Worm (Caenorhabditis elegans) whole organism, mixed stage, embryonic: ENCODE data around the gene T24D5.4.

Source experiments
- M03D4.4 ChIP-seq: sonication (generic microtip); optimal IDR thresholded peaks from 2 replicates; lab custom pipeline; 2017; ENCODE audit warnings: mild to moderate bottlenecking, missing genetic modification characterization, missing compliant biosample characterization
- bed-3 ChIP-seq: fragments of 200-800 bp; sonication (Bioruptor generic); optimal IDR thresholded peaks from 3 replicates; lab custom pipeline; 2018; ENCODE audit warnings: mild to moderate bottlenecking, missing genetic modification characterization, moderate library complexity, missing compliant biosample characterization
- blmp-1 ChIP-seq: fragments of 150-350 bp; optimal IDR thresholded peaks from 2 replicates; lab custom pipeline; 2014; ENCODE audit warnings: missing biosample characterization, missing genetic modification characterization
- ceh-39 ChIP-seq: fragments of 150-350 bp; optimal IDR thresholded peaks from 2 replicates; lab custom pipeline; 2014; ENCODE audit warnings: missing biosample characterization, missing genetic modification characterization
- ceh-83 ChIP-seq: fragments of 200-800 bp; sonication (Bioruptor generic); optimal IDR thresholded peaks from 2 replicates; lab custom pipeline; 2018; ENCODE audit warnings: mild to moderate bottlenecking, missing genetic modification characterization, missing compliant biosample characterization
- ces-1 ChIP-seq: fragments of 150-350 bp; optimal IDR thresholded peaks from 2 replicates; lab custom pipeline; 2014; ENCODE audit warnings: missing biosample characterization, missing genetic modification reagents, missing genetic modification characterization
- cnd-1 ChIP-seq: fragments of 200-800 bp; sonication (Bioruptor generic); optimal IDR thresholded peaks from 2 replicates; lab custom pipeline; 2018; ENCODE audit warnings: mild to moderate bottlenecking, missing genetic modification characterization, missing compliant biosample characterization
- drap-1 ChIP-seq: fragments of 200-800 bp; sonication (Bioruptor generic); optimal IDR thresholded peaks from 3 replicates; lab custom pipeline; 2018; ENCODE audit warnings: mild to moderate bottlenecking, missing genetic modification characterization, missing compliant biosample characterization
- flh-1 ChIP-seq: fragments of 200-800 bp; sonication (Bioruptor generic); optimal IDR thresholded peaks from 2 replicates; lab custom pipeline; 2018; ENCODE audit warnings: mild to moderate bottlenecking, missing genetic modification characterization, moderate library complexity, missing compliant biosample characterization
- ham-2 ChIP-seq: fragments of 200-800 bp; sonication (Bioruptor generic); optimal IDR thresholded peaks from 2 replicates; lab custom pipeline; 2018; ENCODE audit warnings: mild to moderate bottlenecking, missing genetic modification characterization, missing compliant biosample characterization
- hlh-1 ChIP-seq: fragments of 150-350 bp; optimal IDR thresholded peaks from 2 replicates; lab custom pipeline; 2014; ENCODE audit warnings: missing biosample characterization, missing genetic modification reagents, missing genetic modification characterization
- lin-32 ChIP-seq: fragments of 200-800 bp; sonication (Bioruptor generic); optimal IDR thresholded peaks from 2 replicates; lab custom pipeline; 2018; ENCODE audit warnings: mild to moderate bottlenecking, missing genetic modification characterization, missing compliant biosample characterization
- lsy-2 ChIP-seq: fragments of 150-350 bp; optimal IDR thresholded peaks from 2 replicates; lab custom pipeline; 2014; ENCODE audit warnings: missing biosample characterization, missing genetic modification characterization
- mab-5 ChIP-seq: fragments of 150-350 bp; optimal IDR thresholded peaks from 2 replicates; lab custom pipeline; 2014; ENCODE audit warnings: missing biosample characterization, missing genetic modification characterization
- mep-1 ChIP-seq: fragments of 150-350 bp; optimal IDR thresholded peaks from 2 replicates; lab custom pipeline; 2017; ENCODE audit warnings: missing biosample characterization, missing genetic modification reagents, missing genetic modification characterization, inconsistent platforms
- mls-2 ChIP-seq: sonication (generic microtip); optimal IDR thresholded peaks from 2 replicates; lab custom pipeline; 2016; ENCODE audit warnings: mild to moderate bottlenecking, missing genetic modification characterization, moderate library complexity, missing compliant biosample characterization
- nhr-12 ChIP-seq: fragments of 150-350 bp; optimal IDR thresholded peaks from 2 replicates; lab custom pipeline; 2014; ENCODE audit warnings: missing biosample characterization, missing genetic modification characterization
- nhr-2 ChIP-seq: fragments of 150-350 bp; optimal IDR thresholded peaks from 2 replicates; lab custom pipeline; 2014; ENCODE audit warnings: missing biosample characterization, missing genetic modification characterization
- nhr-28 ChIP-seq: fragments of 150-350 bp; optimal IDR thresholded peaks from 2 replicates; lab custom pipeline; 2014; ENCODE audit warnings: missing biosample characterization, missing genetic modification characterization
- nhr-76 ChIP-seq: sonication (generic microtip); optimal IDR thresholded peaks from 2 replicates; lab custom pipeline; 2017; ENCODE audit warnings: missing biosample characterization, missing genetic modification characterization
- pha-4 ChIP-seq: fragments of 150-350 bp; optimal IDR thresholded peaks from 2 replicates; lab custom pipeline; 2018; ENCODE audit warnings: missing biosample characterization, missing genetic modification reagents, missing genetic modification characterization
- sem-2 ChIP-seq: fragments of 200-800 bp; sonication (Bioruptor generic); optimal IDR thresholded peaks from 2 replicates; lab custom pipeline; 2018; ENCODE audit warnings: mild to moderate bottlenecking, missing genetic modification characterization, missing compliant biosample characterization
- snpc-4 ChIP-seq: fragments of 150-350 bp; optimal IDR thresholded peaks from 2 replicates; lab custom pipeline; 2014; ENCODE audit warnings: missing biosample characterization, missing genetic modification characterization
- tbx-8 ChIP-seq: fragments of 200-800 bp; sonication (Bioruptor generic); optimal IDR thresholded peaks from 2 replicates; lab custom pipeline; 2018; ENCODE audit warnings: mild to moderate bottlenecking, missing genetic modification characterization, moderate library complexity, missing compliant biosample characterization
- unc-120 ChIP-seq: sonication (generic microtip); optimal IDR thresholded peaks from 2 replicates; lab custom pipeline; 2017; ENCODE audit warnings: missing genetic modification characterization, missing compliant biosample characterization; ENCODE audit not compliant: poor library complexity, severe bottlenecking
- unc-62 ChIP-seq: fragments of 150-350 bp; optimal IDR thresholded peaks from 2 replicates; lab custom pipeline; 2014; ENCODE audit warnings: missing biosample characterization, missing genetic modification reagents, missing genetic modification characterization
- ztf-11 ChIP-seq: fragments of 150-350 bp; optimal IDR thresholded peaks from 2 replicates; lab custom pipeline; 2014; ENCODE audit warnings: missing biosample characterization, missing genetic modification characterization

Gene T24D5.4

DNA sequence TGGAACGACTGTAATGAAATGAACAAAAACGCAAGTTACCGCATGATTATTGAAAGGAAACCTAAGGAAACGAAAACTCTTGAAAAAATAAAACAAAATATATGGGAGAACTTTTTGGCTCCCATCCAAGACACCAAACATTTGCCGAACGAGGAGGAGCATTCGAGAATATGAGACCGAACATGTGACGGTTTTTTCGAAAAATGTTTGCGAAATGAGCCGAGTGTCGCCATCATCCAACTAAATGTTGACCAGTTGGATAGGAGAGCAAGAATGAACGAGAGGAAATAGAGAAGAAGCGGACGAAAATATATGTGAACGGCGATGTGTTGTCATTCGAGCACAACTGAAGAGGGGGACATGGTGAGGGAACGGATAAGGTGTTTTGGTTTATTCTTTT lies 33.0 kb downstream of the T24D5.4 start:
- no peak for TF ChIP-seq tbx-8 (GFP tag; lab: Kevin White, UChicago)
- no peak for TF ChIP-seq ceh-83 (GFP tag; lab: Kevin White, UChicago)
- TF ChIP-seq ces-1 (GFP tag; lab: Kevin White, UChicago): no peak
- TF ChIP-seq nhr-28: no peak
- no peak for TF ChIP-seq ham-2
- TF ChIP-seq mep-1 (tag; lab: Kevin White, UChicago): no peak
- TF ChIP-seq drap-1: no peak
- TF ChIP-seq sem-2: no peak
- TF ChIP-seq mab-5 (tag; lab: Kevin White, UChicago): no peak
- TF ChIP-seq nhr-2 (tag; lab: Kevin White, UChicago): no peak
- TF ChIP-seq, all 35 proteins: peak for 0

ce11 chrX:12630556-12630955 lies 33.6 kb downstream of the T24D5.4 start:
- TF ChIP-seq snpc-4 (tag; lab: Kevin White, UChicago) (no peak), mls-2 (tag; lab: Kevin White, UChicago) (no peak), ham-2 (no peak), M03D4.4 (tag; lab: Kevin White, UChicago) (no peak), ztf-11 (tag; lab: Kevin White, UChicago) (no peak), unc-62 (GFP tag; lab: Kevin White, UChicago) (no peak), flh-1 (GFP tag; lab: Kevin White, UChicago) (no peak)

DNA sequence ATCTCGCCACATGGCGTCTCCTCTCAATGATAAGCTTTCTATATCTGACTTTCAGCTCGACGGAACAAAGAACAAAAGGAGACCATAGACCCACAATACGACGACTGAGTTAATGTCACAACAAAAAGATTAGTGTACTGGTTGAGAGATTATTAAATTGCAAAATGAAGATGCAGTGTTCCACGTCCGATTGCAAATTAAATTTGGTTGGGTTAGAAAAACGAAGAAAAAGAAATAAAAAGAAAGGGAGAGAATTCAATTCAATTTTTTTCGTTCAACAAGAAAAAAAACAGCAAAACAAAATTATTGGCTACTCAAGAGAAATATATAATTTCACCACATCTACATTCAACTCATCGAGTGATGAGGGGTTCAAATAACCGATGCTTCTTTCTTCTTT lies 34.5 kb downstream of the T24D5.4 start:
- TF ChIP-seq unc-120 (tag; lab: Kevin White, UChicago) (no peak), ces-1 (GFP tag; lab: Kevin White, UChicago) (peak; percentile 54)

DNA sequence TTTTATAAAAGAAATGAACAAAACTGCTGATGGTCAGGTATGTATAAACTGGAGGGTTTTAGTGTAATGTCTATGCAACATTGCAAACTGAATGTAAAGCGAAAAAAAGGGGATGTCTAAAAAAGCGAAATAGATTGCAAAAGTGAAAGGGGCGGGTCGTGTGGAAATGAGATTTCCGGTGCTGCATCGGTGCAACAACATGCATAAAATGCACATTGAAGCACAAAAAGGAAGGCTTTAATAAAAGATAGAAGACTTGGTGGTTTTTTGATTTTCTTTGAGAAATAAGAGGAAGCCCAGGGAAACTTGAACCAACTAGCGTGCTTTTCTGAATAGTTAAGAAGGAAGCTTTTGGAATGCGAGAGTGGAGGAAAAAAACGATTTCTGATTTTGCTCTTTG lies 35.7 kb downstream of the T24D5.4 start:
- TF ChIP-seq lin-32 (GFP tag; lab: Kevin White, UChicago) (no peak), tbx-8 (GFP tag; lab: Kevin White, UChicago) (no peak), ces-1 (GFP tag; lab: Kevin White, UChicago) (peak; percentile 63)

DNA sequence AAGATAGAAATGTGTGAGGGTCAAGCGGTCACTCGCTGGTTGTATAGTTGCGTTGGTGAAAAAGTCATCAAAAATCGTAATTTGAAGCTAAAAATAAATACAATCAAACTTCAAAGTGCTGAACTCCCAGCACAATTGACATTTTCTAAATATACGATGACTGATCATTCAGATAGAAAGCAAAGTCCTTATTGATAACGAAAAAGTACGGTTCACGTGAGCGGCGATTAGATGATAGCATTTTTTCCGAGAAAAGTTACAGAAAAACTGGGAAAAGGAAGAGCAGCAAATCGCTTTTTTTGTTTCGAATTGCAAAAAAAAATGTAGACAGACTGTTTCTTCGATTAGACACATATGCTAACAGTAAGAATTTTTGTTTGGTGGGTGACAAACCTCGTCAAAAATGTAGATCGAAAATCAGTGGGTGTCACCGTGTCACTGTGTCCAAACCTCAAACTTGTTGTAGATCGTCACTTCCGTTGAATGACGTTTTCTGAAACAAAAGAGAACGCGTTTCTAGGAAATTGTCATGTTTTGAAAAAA lies 37.0 kb downstream of the T24D5.4 start, which contains the start of gene ivns-1:
TSS of gene ivns-1 (minus strand) at position 493 of the 543 bp plus-strand sequence.
- no peak for TF ChIP-seq ham-2

- TF ChIP-seq pha-4 (tag; lab: Kevin White, UChicago) (peak; percentile 63), unc-62 (GFP tag; lab: Kevin White, UChicago) (peak; percentile 8), ces-1 (GFP tag; lab: Kevin White, UChicago) (peak; percentile 18), cnd-1 (tag; lab: Kevin White, UChicago) (peak; percentile 2), M03D4.4 (tag; lab: Kevin White, UChicago) (no peak), ceh-39 (tag; lab: Kevin White, UChicago) (peak; percentile 14), nhr-28 (no peak), mep-1 (tag; lab: Kevin White, UChicago) (peak; percentile 57)
These were observed 38.0 kb downstream of the T24D5.4 start for ce11 chrX:12635010-12635409.

- TF ChIP-seq flh-1 (GFP tag; lab: Kevin White, UChicago) (no peak), pha-4 (tag; lab: Kevin White, UChicago) (no peak), snpc-4 (tag; lab: Kevin White, UChicago) (no peak)
These were observed 39.3 kb downstream of the T24D5.4 start for ce11 chrX:12636242-12636641.

- TF ChIP-seq nhr-2 (tag; lab: Kevin White, UChicago) (no peak), drap-1 (no peak), lsy-2 (no peak), unc-62 (GFP tag; lab: Kevin White, UChicago) (no peak), flh-1 (GFP tag; lab: Kevin White, UChicago) (no peak), ces-1 (GFP tag; lab: Kevin White, UChicago) (no peak), cnd-1 (tag; lab: Kevin White, UChicago) (no peak), nhr-12 (tag; lab: Kevin White, UChicago) (no peak), bed-3 (GFP tag; lab: Kevin White, UChicago) (no peak), snpc-4 (tag; lab: Kevin White, UChicago) (no peak), sem-2 (no peak), nhr-28 (no peak), unc-120 (tag; lab: Kevin White, UChicago) (no peak), blmp-1 (tag; lab: Kevin White, UChicago) (no peak), hlh-1 (tag; lab: Kevin White, UChicago) (no peak), lin-32 (GFP tag; lab: Kevin White, UChicago) (no peak), nhr-76 (tag; lab: Kevin White, UChicago) (no peak), M03D4.4 (tag; lab: Kevin White, UChicago) (no peak), mep-1 (tag; lab: Kevin White, UChicago) (no peak)
These were observed 41.0 kb downstream of the T24D5.4 start for ce11 chrX:12637978-12638377.
